Fruit fly (Drosophila melanogaster) whole organism, embryonic: ENCODE results near the gene ebd1.
A peak's percentile ranks its signal among the peaks of the same experiment; 100 is the strongest.

ENCODE experiments used
- B-H2 ChIP-seq: fragments of 200-800 bp; sonication (Bioruptor generic); optimal IDR thresholded peaks from 2 replicates; lab custom pipeline; 2018; ENCODE audit warnings: missing biosample characterization, mild to moderate bottlenecking, missing genetic modification characterization
- Bgb ChIP-seq: fragments of 200-800 bp; sonication (Bioruptor generic); IDR thresholded peaks from 2 replicates; pipeline ENCODE4 v1.3.6; 2022; ENCODE audit warnings: missing biosample characterization, missing genetic modification characterization; ENCODE audit not compliant: partially characterized antibody
- CG11398 ChIP-seq: fragments of 200-800 bp; sonication (Bioruptor generic); optimal IDR thresholded peaks from 2 replicates; lab custom pipeline; 2016; ENCODE audit warnings: missing biosample characterization, missing genetic modification characterization
- CG12104 ChIP-seq: fragments of 200-800 bp; sonication (Bioruptor generic); optimal IDR thresholded peaks from 3 replicates; lab custom pipeline; 2016; ENCODE audit warnings: missing biosample characterization, missing genetic modification characterization
- CG13296 ChIP-seq: fragments of 200-800 bp; sonication (Bioruptor generic); optimal IDR thresholded peaks from 3 replicates; lab custom pipeline; 2018; ENCODE audit warnings: missing biosample characterization, mild to moderate bottlenecking, missing genetic modification characterization
- CG13775 ChIP-seq: fragments of 200-800 bp; sonication (Bioruptor generic); optimal IDR thresholded peaks from 3 replicates; lab custom pipeline; 2017; ENCODE audit warnings: missing biosample characterization, mild to moderate bottlenecking, missing genetic modification characterization
- CG14710 ChIP-seq: fragments of 200-800 bp; sonication (Bioruptor generic); optimal IDR thresholded peaks from 3 replicates; lab custom pipeline; 2019; ENCODE audit warnings: missing biosample characterization, mild to moderate bottlenecking, missing genetic modification characterization, moderate library complexity
- CG16813 ChIP-seq: fragments of 200-800 bp; sonication (Bioruptor generic); IDR thresholded peaks from 3 replicates; pipeline ENCODE4 v1.3.6; 2022; ENCODE audit warnings: missing biosample characterization, missing genetic modification characterization; ENCODE audit not compliant: partially characterized antibody
- CG16815 ChIP-seq: fragments of 200-800 bp; sonication (Bioruptor generic); optimal IDR thresholded peaks from 3 replicates; lab custom pipeline; 2017; ENCODE audit warnings: missing biosample characterization, mild to moderate bottlenecking, missing genetic modification characterization
- CG2129 ChIP-seq: fragments of 200-800 bp; sonication (Bioruptor generic); IDR thresholded peaks from 2 replicates; pipeline ENCODE4 v1.3.6; 2022; ENCODE audit warnings: missing biosample characterization, missing genetic modification characterization; ENCODE audit not compliant: partially characterized antibody
- CG31388 ChIP-seq: fragments of 200-800 bp; sonication (Bioruptor generic); optimal IDR thresholded peaks from 2 replicates; lab custom pipeline; 2016; ENCODE audit warnings: missing biosample characterization, missing genetic modification characterization
- CG32767 ChIP-seq: fragments of 200-800 bp; sonication (Bioruptor generic); IDR thresholded peaks from 2 replicates; pipeline ENCODE4 v1.3.6; 2022; ENCODE audit warnings: missing biosample characterization, missing genetic modification characterization
- CG3838 ChIP-seq: fragments of 200-800 bp; sonication (Bioruptor generic); optimal IDR thresholded peaks from 3 replicates; lab custom pipeline; 2016; ENCODE audit warnings: missing biosample characterization, missing genetic modification characterization
- CG4404 ChIP-seq: fragments of 200-800 bp; sonication (Bioruptor generic); IDR thresholded peaks from 2 replicates; pipeline ENCODE4 v1.3.6; 2022; ENCODE audit warnings: missing biosample characterization, missing genetic modification characterization
- CG5245 ChIP-seq: fragments of 200-800 bp; sonication (Bioruptor generic); optimal IDR thresholded peaks from 3 replicates; lab custom pipeline; 2016; ENCODE audit warnings: missing biosample characterization, missing genetic modification characterization
- CG7786 ChIP-seq: fragments of 200-800 bp; sonication (Bioruptor generic); optimal IDR thresholded peaks from 2 replicates; lab custom pipeline; 2016; ENCODE audit warnings: missing biosample characterization, missing genetic modification characterization
- CG8924 ChIP-seq: fragments of 200-800 bp; optimal IDR thresholded peaks from 3 replicates; lab custom pipeline; 2019; ENCODE audit warnings: missing biosample characterization, mild to moderate bottlenecking, missing genetic modification characterization, moderate library complexity
- CG9876 ChIP-seq: fragments of 200-800 bp; sonication (Bioruptor generic); optimal IDR thresholded peaks from 2 replicates; lab custom pipeline; 2016; ENCODE audit warnings: missing biosample characterization, missing genetic modification characterization
- CoRest ChIP-seq: fragments of 200-800 bp; sonication (Bioruptor generic); optimal IDR thresholded peaks from 3 replicates; lab custom pipeline; 2018; ENCODE audit warnings: missing biosample characterization, mild to moderate bottlenecking, missing genetic modification characterization, moderate library complexity
- Dbx ChIP-seq: fragments of 200-800 bp; sonication (Bioruptor generic); IDR thresholded peaks from 3 replicates; pipeline ENCODE4 v1.3.6; 2022; ENCODE audit warnings: missing biosample characterization, missing genetic modification characterization
- Deaf1 ChIP-seq: fragments of 200-800 bp; optimal IDR thresholded peaks from 3 replicates; lab custom pipeline; 2019; ENCODE audit warnings: missing biosample characterization, mild to moderate bottlenecking, missing genetic modification characterization, moderate library complexity
- Dref ChIP-seq: fragments of 200-800 bp; sonication (Bioruptor generic); IDR thresholded peaks from 2 replicates; pipeline ENCODE4 v1.3.6; 2022; ENCODE audit warnings: missing biosample characterization, missing genetic modification characterization
- Ets97D ChIP-seq: fragments of 200-800 bp; sonication (Bioruptor generic); optimal IDR thresholded peaks from 3 replicates; lab custom pipeline; 2016; ENCODE audit warnings: missing biosample characterization, missing genetic modification characterization
- Fer2 ChIP-seq: fragments of 200-800 bp; sonication (Bioruptor generic); optimal IDR thresholded peaks from 2 replicates; lab custom pipeline; 2018; ENCODE audit warnings: missing biosample characterization, mild to moderate bottlenecking, missing genetic modification characterization, moderate library complexity
- HmgD ChIP-seq: fragments of 200-800 bp; sonication (Bioruptor generic); optimal IDR thresholded peaks from 3 replicates; lab custom pipeline; 2016; ENCODE audit warnings: missing biosample characterization, missing genetic modification characterization
- Hsf ChIP-seq: fragments of 200-800 bp; sonication (Bioruptor generic); optimal IDR thresholded peaks from 3 replicates; lab custom pipeline; 2016; ENCODE audit warnings: missing biosample characterization, missing genetic modification characterization
- Mad ChIP-seq: fragments of 200-800 bp; sonication (Bioruptor generic); optimal IDR thresholded peaks from 2 replicates; lab custom pipeline; 2016; ENCODE audit warnings: missing biosample characterization, missing genetic modification characterization
- Meics ChIP-seq: fragments of 200-800 bp; sonication (Bioruptor generic); optimal IDR thresholded peaks from 2 replicates; lab custom pipeline; 2017; ENCODE audit warnings: missing biosample characterization, mild to moderate bottlenecking, missing genetic modification characterization
- Myb ChIP-seq: fragments of 200-800 bp; sonication (Bioruptor generic); optimal IDR thresholded peaks from 2 replicates; lab custom pipeline; 2016; ENCODE audit warnings: missing biosample characterization, missing genetic modification characterization
- NK7.1 ChIP-seq: fragments of 200-800 bp; sonication (Bioruptor generic); optimal IDR thresholded peaks from 3 replicates; lab custom pipeline; 2016; ENCODE audit warnings: missing biosample characterization, missing genetic modification characterization
- Six4 ChIP-seq: fragments of 200-800 bp; sonication (Bioruptor generic); optimal IDR thresholded peaks from 2 replicates; lab custom pipeline; 2016; ENCODE audit warnings: missing biosample characterization, missing genetic modification characterization
- Ssrp ChIP-seq: fragments of 200-800 bp; sonication (Bioruptor generic); optimal IDR thresholded peaks from 2 replicates; lab custom pipeline; 2018; ENCODE audit warnings: missing biosample characterization, mild to moderate bottlenecking, missing genetic modification characterization, moderate library complexity
- ash1 ChIP-seq: fragments of 200-800 bp; sonication (Bioruptor generic); optimal IDR thresholded peaks from 2 replicates; lab custom pipeline; 2018; ENCODE audit warnings: missing biosample characterization, mild to moderate bottlenecking, missing genetic modification characterization
- bsh ChIP-seq, 2 experiments: fragments of 200-800 bp; sonication (Bioruptor generic); optimal IDR thresholded peaks; 2 replicates each; lab custom pipeline; 2017 to 2018; ENCODE audit warnings: mild to moderate bottlenecking in 2 of 2, missing biosample characterization in 2 of 2, missing genetic modification characterization in 2 of 2, moderate library complexity in 1 of 2
- chinmo ChIP-seq: fragments of 200-800 bp; sonication (Bioruptor generic); IDR thresholded peaks from 4 replicates; pipeline ENCODE4 v1.3.6; 2022; ENCODE audit warnings: missing biosample characterization, missing genetic modification characterization; ENCODE audit not compliant: partially characterized antibody
- chn ChIP-seq: fragments of 200-800 bp; sonication (Bioruptor generic); optimal IDR thresholded peaks from 2 replicates; lab custom pipeline; 2016; ENCODE audit warnings: missing biosample characterization, missing genetic modification characterization
- corto ChIP-seq: fragments of 200-800 bp; sonication (Bioruptor generic); optimal IDR thresholded peaks from 2 replicates; lab custom pipeline; 2016; ENCODE audit warnings: missing biosample characterization, mild to moderate bottlenecking, missing genetic modification characterization, moderate library complexity
- crp ChIP-seq, 2 experiments: fragments of 200-800 bp; sonication (Bioruptor generic); optimal IDR thresholded peaks; 2 replicates in 1 of 2; 3 replicates in 1 of 2; lab custom pipeline; 2017; ENCODE audit warnings: missing biosample characterization in 2 of 2, missing genetic modification characterization in 2 of 2, mild to moderate bottlenecking in 1 of 2, moderate library complexity in 1 of 2
- da ChIP-seq: fragments of 200-800 bp; sonication (Bioruptor generic); optimal IDR thresholded peaks from 2 replicates; lab custom pipeline; 2016; ENCODE audit warnings: missing biosample characterization, missing genetic modification characterization
- fru ChIP-seq: fragments of >200 bp; optimal IDR thresholded peaks from 2 replicates; lab custom pipeline; 2017
- hbn ChIP-seq: fragments of 200-800 bp; sonication (Bioruptor generic); IDR thresholded peaks from 2 replicates; pipeline ENCODE4 v1.3.6; 2022; ENCODE audit warnings: missing biosample characterization, missing genetic modification characterization; ENCODE audit not compliant: partially characterized antibody
- jumu ChIP-seq: fragments of 200-800 bp; sonication (Bioruptor generic); optimal IDR thresholded peaks from 3 replicates; lab custom pipeline; 2016; ENCODE audit warnings: missing biosample characterization, missing genetic modification characterization
- nerfin-2 ChIP-seq: fragments of 200-800 bp; sonication (Bioruptor generic); IDR thresholded peaks from 2 replicates; pipeline ENCODE4 v1.3.6; 2022; ENCODE audit warnings: missing biosample characterization, missing genetic modification characterization; ENCODE audit not compliant: partially characterized antibody
- oc ChIP-seq: fragments of 200-800 bp; sonication (Bioruptor generic); optimal IDR thresholded peaks from 2 replicates; lab custom pipeline; 2018; ENCODE audit warnings: missing biosample characterization, mild to moderate bottlenecking, missing genetic modification characterization, moderate library complexity
- otp ChIP-seq: fragments of 200-800 bp; sonication (Bioruptor generic); IDR thresholded peaks from 3 replicates; pipeline ENCODE4, ENCODE4 v1.3.6; 2022; ENCODE audit warnings: missing biosample characterization, missing genetic modification characterization
- sd ChIP-seq: fragments of 200-800 bp; sonication (Bioruptor generic); optimal IDR thresholded peaks from 3 replicates; lab custom pipeline; 2018; ENCODE audit warnings: missing biosample characterization, mild to moderate bottlenecking, missing genetic modification characterization, moderate library complexity
- slbo ChIP-seq: fragments of 200-800 bp; sonication (Bioruptor generic); IDR thresholded peaks from 2 replicates; pipeline ENCODE4 v1.3.6; 2022; ENCODE audit warnings: missing biosample characterization, missing genetic modification characterization
- so ChIP-seq: fragments of 200-800 bp; sonication (Bioruptor generic); IDR thresholded peaks from 3 replicates; pipeline ENCODE4 v1.3.6; 2022; ENCODE audit warnings: missing biosample characterization, missing genetic modification characterization
- ttk ChIP-seq: fragments of 200-800 bp; sonication (Bioruptor generic); IDR thresholded peaks from 2 replicates; pipeline ENCODE4 v2.1.2; 2022; ENCODE audit warnings: missing biosample characterization, missing genetic modification characterization
- twi ChIP-seq: fragments of 200-800 bp; optimal IDR thresholded peaks from 2 replicates; lab custom pipeline; 2019; ENCODE audit warnings: missing biosample characterization, mild to moderate bottlenecking, missing genetic modification characterization, moderate library complexity

Gene ebd1

dm6 chr3L:680258-680657 lies 5.1 kb downstream of the ebd1 start, which contains the start of gene CG17129 (continued):
- TF ChIP-seq twi (tag; lab: Kevin White, UChicago): peak; percentile 55
- TF ChIP-seq HmgD (GFP tag; lab: Kevin White, UChicago): peak; percentile 6
- TF ChIP-seq CG13296 (GFP tag; lab: Kevin White, UChicago): peak; percentile 65
- peak in 1 of 2 experiments; percentile 74 for TF ChIP-seq bsh (GFP tag; optimal IDR thresholded peaks at IDR 0.05; lab: Kevin White, UChicago)
- peak; percentile 48 for TF ChIP-seq Dref
- peak; percentile 58 for TF ChIP-seq CG16815 (GFP tag; lab: Kevin White, UChicago)
- peak; percentile 54; the same call in 1 of the 3 replicates for TF ChIP-seq so (GFP tag; lab: Robert Waterston, UW)
- TF ChIP-seq Ssrp (tag; lab: Kevin White, UChicago): peak; percentile 63
- peak; percentile 70 for TF ChIP-seq CG12104 (GFP tag; lab: Kevin White, UChicago)
- peak; percentile 61 for TF ChIP-seq Meics (GFP tag; lab: Kevin White, UChicago)
- TF ChIP-seq CG11398 (GFP tag; lab: Kevin White, UChicago): peak; percentile 68
- no peak for TF ChIP-seq CG31388
- peak; percentile 5 for TF ChIP-seq CG9876 (GFP tag; lab: Kevin White, UChicago)
- peak; percentile 71 for TF ChIP-seq Hsf (GFP tag; lab: Kevin White, UChicago)
- TF ChIP-seq B-H2: peak; percentile 27
- peak; percentile 25 for TF ChIP-seq corto (GFP tag; lab: Kevin White, UChicago)
- peak; percentile 75 for TF ChIP-seq CG4404 (GFP tag; lab: Robert Waterston, UW)
- peak in 1 of 2 experiments; percentile 41 for TF ChIP-seq crp (GFP tag; optimal IDR thresholded peaks at IDR 0.05; lab: Kevin White, UChicago)
- peak; percentile 51 for TF ChIP-seq Six4 (GFP tag; lab: Kevin White, UChicago)
- peak; percentile 99 for TF ChIP-seq hbn (GFP tag; lab: Robert Waterston, UW)
- TF ChIP-seq slbo (GFP tag; lab: Robert Waterston, UW): peak; percentile 84
- peak; percentile 60 for TF ChIP-seq NK7.1 (GFP tag; lab: Kevin White, UChicago)
- peak; percentile 79 for TF ChIP-seq CoRest (tag; lab: Kevin White, UChicago)
- TF ChIP-seq Deaf1 (tag; lab: Kevin White, UChicago): peak; percentile 45
- TF ChIP-seq CG8924 (tag; lab: Kevin White, UChicago): peak; percentile 67
- peak; percentile 28 for TF ChIP-seq oc
- TF ChIP-seq chn: peak; percentile 73
- no peak for TF ChIP-seq fru (lab: Kevin White, UChicago)
- TF ChIP-seq jumu (GFP tag; lab: Kevin White, UChicago): peak; percentile 87
- peak; percentile 73 for TF ChIP-seq CG7786 (GFP tag; lab: Kevin White, UChicago)
- TF ChIP-seq da (GFP tag; lab: Kevin White, UChicago): peak; percentile 58
- TF ChIP-seq CG2129 (GFP tag; lab: Robert Waterston, UW): peak; percentile 94
- peak; percentile 85 for TF ChIP-seq nerfin-2
- TF ChIP-seq otp (GFP tag; lab: Robert Waterston, UW): 0 out of 3 replicates have a peak, but pooled peaks have one; percentile 45
- peak; percentile 73 for TF ChIP-seq ttk (GFP tag; lab: Robert Waterston, UW)
- TF ChIP-seq Bgb (GFP tag; lab: Robert Waterston, UW): peak; percentile 95
- peak; percentile 78 for TF ChIP-seq CG13775 (GFP tag; lab: Kevin White, UChicago)
- TF ChIP-seq Ets97D (GFP tag; lab: Kevin White, UChicago): peak; percentile 73
- TF ChIP-seq chinmo: 0 out of 4 replicates have a peak, but pooled peaks have one; percentile 75
- peak; percentile 54 for TF ChIP-seq CG3838 (GFP tag; lab: Kevin White, UChicago)
- peak; percentile 64 for TF ChIP-seq Myb (GFP tag; lab: Kevin White, UChicago)
- 0 out of 2 replicates have a peak, but pooled peaks have one; percentile 41 for TF ChIP-seq CG32767
- peak; percentile 69 for TF ChIP-seq CG5245 (GFP tag; lab: Kevin White, UChicago)
- peak; percentile 28 for TF ChIP-seq Fer2 (tag; lab: Kevin White, UChicago)
- TF ChIP-seq ash1 (GFP tag; lab: Kevin White, UChicago): no peak
- TF ChIP-seq CG14710 (tag; lab: Kevin White, UChicago): peak; percentile 87
- TF ChIP-seq Mad (GFP tag; lab: Kevin White, UChicago): peak; percentile 56
- peak; percentile 92 for TF ChIP-seq CG16813 (GFP tag; lab: Robert Waterston, UW)
- peak; percentile 60; the same call in 2 of the 3 replicates for TF ChIP-seq Dbx (GFP tag; lab: Robert Waterston, UW)
- TF ChIP-seq sd (tag; lab: Kevin White, UChicago): peak; percentile 51
